Worm (Caenorhabditis elegans): ENCODE data around the gene set-9.

ce11 chrIV:4289267-4289666 is 18.4 kb upstream of the set-9 start, which contains the start of gene F15E6.5:
- no peak for TF ChIP-seq dao-5 (tag; optimal IDR thresholded peaks at IDR 0.05)
- no peak for TF ChIP-seq him-1 (tag; optimal IDR thresholded peaks at IDR 0.05)

All from whole organism, L4/young adult.